Fruit fly (Drosophila melanogaster): ENCODE measurements around the gene CG42688.

Gene CG42688

DNA sequence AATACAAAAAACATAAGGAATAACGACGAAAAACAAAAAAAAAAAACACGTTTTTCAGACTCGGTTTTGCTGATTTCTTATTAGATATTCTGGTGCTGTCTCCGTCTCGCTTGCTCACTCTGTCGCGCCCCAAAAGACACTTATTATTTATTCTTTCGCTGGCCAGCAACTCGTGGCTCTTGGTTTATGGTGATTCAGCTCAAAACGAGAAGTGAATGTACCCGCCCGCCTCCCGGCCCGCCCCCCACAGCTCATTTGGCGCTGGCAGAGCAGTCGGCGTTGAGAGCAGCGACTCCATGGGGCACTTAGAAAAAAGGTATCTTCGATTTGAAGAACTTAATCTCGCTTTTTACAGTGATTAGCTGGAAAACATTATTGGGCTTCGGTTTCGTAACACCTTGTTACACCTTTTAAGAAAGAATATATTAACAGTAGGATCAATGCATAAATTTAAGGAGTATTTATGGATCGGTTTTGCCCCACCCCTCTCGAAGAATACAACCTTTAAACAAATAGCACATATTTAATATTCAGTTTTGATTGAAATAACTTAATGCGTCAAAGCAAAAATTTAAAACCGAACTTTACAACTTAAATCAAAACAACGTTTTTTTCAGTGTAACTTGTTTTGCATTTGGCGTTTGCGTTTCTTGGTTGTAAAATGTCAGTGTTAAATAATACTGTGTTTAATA, 41.0 kb downstream of the CG42688 start (continued):
- TF ChIP-seq Gug (GFP tag; IDR thresholded peaks at IDR 0.05): peak; percentile 48; the same call in 1 of the 4 replicates
- peak; percentile 54 for TF ChIP-seq ATbp (GFP tag; optimal IDR thresholded peaks at IDR 0.05)
- TF ChIP-seq CG4328 (GFP tag; optimal IDR thresholded peaks at IDR 0.05): peak; percentile 41
- peak; percentile 50 for TF ChIP-seq CG17385 (GFP tag; optimal IDR thresholded peaks at IDR 0.05)
- TF ChIP-seq Camta (GFP tag; optimal IDR thresholded peaks at IDR 0.05): peak; percentile 76
- TF ChIP-seq hth (optimal IDR thresholded peaks at IDR 0.05): no peak
- TF ChIP-seq Jarid2 (GFP tag; optimal IDR thresholded peaks at IDR 0.05): peak; percentile 40
- peak; percentile 52 for TF ChIP-seq CG8359 (GFP tag; optimal IDR thresholded peaks at IDR 0.05; ENCODE audit: borderline replicate concordance)
- no peak for TF ChIP-seq Dref (GFP tag; IDR thresholded peaks at IDR 0.05)
- TF ChIP-seq CG4282 (GFP tag; optimal IDR thresholded peaks at IDR 0.05): no peak
- TF ChIP-seq cwo (GFP tag; optimal IDR thresholded peaks at IDR 0.05): peak; percentile 63
- TF ChIP-seq CG31365 (tag; optimal IDR thresholded peaks at IDR 0.05): no peak
- TF ChIP-seq bsh (GFP tag; optimal IDR thresholded peaks at IDR 0.05): peak; percentile 85 to 87
- peak; percentile 65 for TF ChIP-seq Chrac-16 (GFP tag; optimal IDR thresholded peaks at IDR 0.05)
- TF ChIP-seq tna (GFP tag; IDR thresholded peaks at IDR 0.05; ENCODE audit: partially characterized antibody): no peak
- TF ChIP-seq ci (GFP tag; IDR thresholded peaks at IDR 0.05): no peak
- TF ChIP-seq CG8089 (GFP tag; optimal IDR thresholded peaks at IDR 0.05): peak; percentile 33
- TF ChIP-seq CG6683 (GFP tag; optimal IDR thresholded peaks at IDR 0.05): peak; percentile 30
- peak in 1 of 2 experiments; percentile 60 for TF ChIP-seq Eip74EF (GFP tag; optimal IDR thresholded peaks at IDR 0.05)
- TF ChIP-seq CG14860 (GFP tag; IDR thresholded peaks at IDR 0.05; ENCODE audit: partially characterized antibody): no peak
- TF ChIP-seq CG10147 (GFP tag; optimal IDR thresholded peaks at IDR 0.05): peak; percentile 80
- TF ChIP-seq MTF-1 (GFP tag; optimal IDR thresholded peaks at IDR 0.05; ENCODE audit: borderline replicate concordance): no peak
- peak; percentile 51 for TF ChIP-seq CG17359 (tag; optimal IDR thresholded peaks at IDR 0.05)
- peak; percentile 71 for TF ChIP-seq CG17829 (tag; optimal IDR thresholded peaks at IDR 0.05)
- no peak for TF ChIP-seq CG15479 (GFP tag; optimal IDR thresholded peaks at IDR 0.05)
- peak; percentile 70 for TF ChIP-seq fd3F (GFP tag; optimal IDR thresholded peaks at IDR 0.05)
- peak; percentile 53 for TF ChIP-seq CG11723 (GFP tag; optimal IDR thresholded peaks at IDR 0.05)
- peak; percentile 49 for TF ChIP-seq NC2β (GFP tag; optimal IDR thresholded peaks at IDR 0.05)
- TF ChIP-seq CG3281 (GFP tag; optimal IDR thresholded peaks at IDR 0.05): peak; percentile 88
- TF ChIP-seq E2f1 (GFP tag; IDR thresholded peaks at IDR 0.05): no peak
- no peak for TF ChIP-seq sqz (GFP tag; optimal IDR thresholded peaks at IDR 0.05)
- TF ChIP-seq CG15514 (GFP tag; optimal IDR thresholded peaks at IDR 0.05): peak; percentile 60
- 0 out of 2 replicates have a peak, but pooled peaks have one; percentile 3 for TF ChIP-seq NFAT (GFP tag; IDR thresholded peaks at IDR 0.05)
- TF ChIP-seq zfh1 (GFP tag; IDR thresholded peaks at IDR 0.05): 0 out of 3 replicates have a peak, but pooled peaks have one; percentile 31
- TF ChIP-seq CG34422 (GFP tag; IDR thresholded peaks at IDR 0.05): 0 out of 3 replicates have a peak, but pooled peaks have one; percentile 43
- TF ChIP-seq Tbp (GFP tag; optimal IDR thresholded peaks at IDR 0.05): no peak
- TF ChIP-seq CG7839 (tag; optimal IDR thresholded peaks at IDR 0.05): peak; percentile 86
- peak; percentile 74 for TF ChIP-seq CG15601 (tag; optimal IDR thresholded peaks at IDR 0.05)
- TF ChIP-seq CTCF (GFP tag; optimal IDR thresholded peaks at IDR 0.05): no peak
- TF ChIP-seq CG12104 (GFP tag; optimal IDR thresholded peaks at IDR 0.05): peak; percentile 77
- peak; percentile 45 for TF ChIP-seq CG12942 (GFP tag; optimal IDR thresholded peaks at IDR 0.05)
- TF ChIP-seq CG10431 (GFP tag; optimal IDR thresholded peaks at IDR 0.05): peak; percentile 58
- TF ChIP-seq MBD-R2 (GFP tag; IDR thresholded peaks at IDR 0.05): peak; percentile 21; the same call in 1 of the 2 replicates
- no peak for TF ChIP-seq dimm (GFP tag; IDR thresholded peaks at IDR 0.05)
- TF ChIP-seq CG17186 (GFP tag; optimal IDR thresholded peaks at IDR 0.05): no peak
- peak; percentile 34 for TF ChIP-seq disco-r (GFP tag; optimal IDR thresholded peaks at IDR 0.05)
- peak; percentile 27; the same call in 1 of the 2 replicates for TF ChIP-seq wor (GFP tag; IDR thresholded peaks at IDR 0.05)
- TF ChIP-seq CG9797 (GFP tag; optimal IDR thresholded peaks at IDR 0.05): no peak
- no peak for TF ChIP-seq Optix (GFP tag; IDR thresholded peaks at IDR 0.05)

Data from whole organism, embryonic.